Worm (Caenorhabditis elegans) whole organism, young adult: Measurements from ENCODE around the gene R10D12.8.
A peak's percentile ranks its signal among the peaks of the same experiment; 100 is the strongest.

Source experiments
- B0019.2 ChIP-seq: fragments of 200-800 bp; sonication (Bioruptor generic); conservative IDR thresholded peaks from 2 replicates; pipeline ENCODE4 v1.3.6; 2022; ENCODE audit warnings: missing genetic modification reagents, missing genetic modification characterization, missing compliant biosample characterization
- B0035.1 ChIP-seq: sonication (generic microtip); optimal IDR thresholded peaks from 2 replicates; lab custom pipeline; 2016; ENCODE audit warnings: missing genetic modification characterization, mild to moderate bottlenecking, missing compliant biosample characterization, missing genotype, missing genetic modification reagents
- B0336.3 ChIP-seq: fragments of 200-800 bp; sonication (Bioruptor generic); IDR thresholded peaks from 2 replicates; pipeline ENCODE4 v1.3.6; 2022; ENCODE audit warnings: missing genetic modification characterization, missing compliant biosample characterization
- F10E7.11 ChIP-seq: sonication (generic microtip); optimal IDR thresholded peaks from 2 replicates; lab custom pipeline; 2017; ENCODE audit warnings: mild to moderate bottlenecking, missing genetic modification characterization, moderate library complexity, missing compliant biosample characterization
- F22D6.2 ChIP-seq: sonication (generic microtip); optimal IDR thresholded peaks from 2 replicates; lab custom pipeline; 2016; ENCODE audit warnings: mild to moderate bottlenecking, missing genetic modification characterization, missing compliant biosample characterization
- F37B4.10 ChIP-seq: fragments of 200-800 bp; sonication (Bioruptor generic); IDR thresholded peaks from 2 replicates; pipeline ENCODE4 v1.3.6; 2022; ENCODE audit warnings: missing genetic modification characterization, missing compliant biosample characterization
- K12H6.12 ChIP-seq: fragments of 200-800 bp; sonication (Bioruptor generic); optimal IDR thresholded peaks from 2 replicates; lab custom pipeline; 2018; ENCODE audit warnings: mild to moderate bottlenecking, missing genetic modification characterization, missing compliant biosample characterization
- T26A5.8 ChIP-seq: sonication (generic microtip); optimal IDR thresholded peaks from 2 replicates; lab custom pipeline; 2016; ENCODE audit warnings: missing genetic modification characterization, missing compliant biosample characterization
- ZK185.1 ChIP-seq: sonication (generic microtip); optimal IDR thresholded peaks from 2 replicates; lab custom pipeline; 2016; ENCODE audit warnings: mild to moderate bottlenecking, missing genetic modification characterization, missing compliant biosample characterization; ENCODE audit not compliant: poor library complexity, severe bottlenecking
- ama-1 ChIP-seq, 3 experiments: fragments of 150-350 bp in 1 of 3; sonication (generic microtip) in 2 of 3; optimal IDR thresholded peaks; 2 replicates each; lab custom pipeline; 2014 to 2018; ENCODE audit warnings: missing biosample characterization in 2 of 3, missing genetic modification characterization in 2 of 3, missing genetic modification reagents in 2 of 3
- bed-2 ChIP-seq: fragments of 200-800 bp; sonication (Bioruptor generic); IDR thresholded peaks from 2 replicates; pipeline ENCODE4 v1.3.6; 2022; ENCODE audit warnings: missing genetic modification reagents, missing genetic modification characterization, missing compliant biosample characterization
- ceh-91 ChIP-seq: fragments of 200-800 bp; sonication (Bioruptor generic); IDR thresholded peaks from 2 replicates; pipeline ENCODE4 v1.3.6; 2022; ENCODE audit warnings: missing genetic modification reagents, missing genetic modification characterization, missing compliant biosample characterization
- egl-44 ChIP-seq: fragments of 200-800 bp; sonication (Bioruptor generic); IDR thresholded peaks from 2 replicates; pipeline ENCODE4 v1.3.6; 2022; ENCODE audit warnings: missing genetic modification reagents, missing genetic modification characterization, missing compliant biosample characterization
- ets-4 ChIP-seq: fragments of 200-800 bp; sonication (Bioruptor generic); optimal IDR thresholded peaks from 2 replicates; lab custom pipeline; 2018; ENCODE audit warnings: mild to moderate bottlenecking, missing genetic modification characterization, missing compliant biosample characterization
- gei-17 ChIP-seq: fragments of 200-800 bp; sonication (Bioruptor generic); optimal IDR thresholded peaks from 2 replicates; lab custom pipeline; 2018; ENCODE audit warnings: mild to moderate bottlenecking, missing genetic modification characterization, missing compliant biosample characterization
- hrde-1 ChIP-seq: sonication (generic microtip); optimal IDR thresholded peaks from 2 replicates; lab custom pipeline; 2016; ENCODE audit warnings: missing genetic modification characterization, mild to moderate bottlenecking, missing compliant biosample characterization, moderate library complexity, missing genotype, missing genetic modification reagents, borderline replicate concordance
- hsf-1 ChIP-seq: fragments of 200-800 bp; sonication (Bioruptor generic); IDR thresholded peaks from 2 replicates; pipeline ENCODE4 v1.3.6; 2022; ENCODE audit warnings: missing genetic modification reagents, missing genetic modification characterization, missing compliant biosample characterization
- lir-1 ChIP-seq: fragments of 200-800 bp; sonication (Bioruptor generic); conservative IDR thresholded peaks from 2 replicates; pipeline ENCODE4 v1.3.6; 2022; ENCODE audit warnings: missing genetic modification reagents, missing genetic modification characterization, missing compliant biosample characterization
- madf-3 ChIP-seq: fragments of 200-800 bp; sonication (Bioruptor generic); IDR thresholded peaks from 2 replicates; pipeline ENCODE4 v1.3.6; 2022; ENCODE audit warnings: missing genetic modification reagents, missing genetic modification characterization, missing compliant biosample characterization
- madf-8 ChIP-seq: fragments of 200-800 bp; sonication (Bioruptor generic); conservative IDR thresholded peaks from 2 replicates; pipeline ENCODE4 v1.3.6; 2022; ENCODE audit warnings: missing genetic modification reagents, missing genetic modification characterization, missing compliant biosample characterization
- mcd-1 ChIP-seq: fragments of 200-800 bp; sonication (Bioruptor generic); IDR thresholded peaks from 2 replicates; pipeline ENCODE4 v1.3.6; 2022; ENCODE audit warnings: missing genetic modification reagents, missing genetic modification characterization, missing compliant biosample characterization
- mel-28 ChIP-seq: sonication (generic microtip); optimal IDR thresholded peaks from 2 replicates; lab custom pipeline; 2016; ENCODE audit warnings: borderline replicate concordance, mild to moderate bottlenecking, missing genetic modification characterization, missing compliant biosample characterization
- rpc-1 ChIP-seq, 2 experiments: fragments of 150-350 bp in 1 of 2; sonication (generic microtip) in 1 of 2; optimal IDR thresholded peaks; 2 replicates each; lab custom pipeline; 2014 to 2018; ENCODE audit warnings: missing biosample characterization in 1 of 2, missing genetic modification characterization in 1 of 2, missing genetic modification reagents in 1 of 2, missing genotype in 1 of 2
- sptf-2 ChIP-seq: fragments of 200-800 bp; sonication (Bioruptor generic); optimal IDR thresholded peaks from 2 replicates; lab custom pipeline; 2018; ENCODE audit warnings: mild to moderate bottlenecking, missing genetic modification characterization, missing compliant biosample characterization
- tbx-9 ChIP-seq: sonication (generic microtip); optimal IDR thresholded peaks from 2 replicates; lab custom pipeline; 2016; ENCODE audit warnings: borderline replicate concordance, missing genetic modification characterization, inconsistent platforms, missing compliant biosample characterization
- unc-62 ChIP-seq: fragments of 150-350 bp; optimal IDR thresholded peaks from 2 replicates; lab custom pipeline; 2014; ENCODE audit warnings: missing biosample characterization, missing genetic modification reagents, missing genetic modification characterization
- zfh-2 ChIP-seq: fragments of 200-800 bp; sonication (Bioruptor generic); conservative IDR thresholded peaks from 2 replicates; pipeline ENCODE4 v1.3.6; 2022; ENCODE audit warnings: missing genetic modification reagents, missing genetic modification characterization, missing compliant biosample characterization
- ztf-28 ChIP-seq: fragments of 200-800 bp; sonication (Bioruptor generic); IDR thresholded peaks from 2 replicates; pipeline ENCODE4 v1.3.6; 2022; ENCODE audit warnings: missing genetic modification reagents, missing genetic modification characterization, missing compliant biosample characterization
- ztf-3 ChIP-seq: fragments of 200-800 bp; sonication (Bioruptor generic); optimal IDR thresholded peaks from 2 replicates; lab custom pipeline; 2018; ENCODE audit warnings: mild to moderate bottlenecking, missing genetic modification characterization, missing compliant biosample characterization

R10D12.8 gene

ce11 chrV:13961927-13962419 is 8.9 kb upstream of the R10D12.8 start, which contains the start of the genes algn-13 and R10D12.13 (continued):
- TF ChIP-seq hsf-1 (GFP tag; lab: Robert Waterston, UW) = peak; percentile 49; the same call in 1 of the 2 replicates
- TF ChIP-seq mcd-1 = peak; percentile 75

- TF ChIP-seq rpc-1 (optimal IDR thresholded peaks at IDR 0.05; lab: Kevin White, UChicago) (no peak), rpc-1 (tag; optimal IDR thresholded peaks at IDR 0.05; lab: Kevin White, UChicago) (no peak), egl-44 (GFP tag; lab: Robert Waterston, UW) (0 out of 2 replicates have a peak, but pooled peaks have one; percentile 14), ztf-28 (no peak)
Measured at ce11 chrV:13960916-13961315, 7.8 kb upstream of the R10D12.8 start, which contains the start of gene srh-24. TSS of gene srh-24 (minus strand) at chrV:13961016.

ce11 chrV:13958247-13958646 is 5.2 kb upstream of the R10D12.8 start, which contains the start of gene R10D12.10:
TSS of gene R10D12.10 (minus strand) at chrV:13958347.
- no peak for TF ChIP-seq ets-4
- no peak for TF ChIP-seq lir-1 (GFP tag; lab: Robert Waterston, UW)
- TF ChIP-seq ztf-3 = no peak
- no peak for TF ChIP-seq ceh-91 (GFP tag; lab: Robert Waterston, UW)

- TF ChIP-seq B0035.1 (tag; lab: Kevin White, UChicago) (no peak), zfh-2 (GFP tag; lab: Robert Waterston, UW) (no peak), hrde-1 (tag; lab: Kevin White, UChicago) (no peak), B0019.2 (GFP tag; lab: Robert Waterston, UW) (no peak), sptf-2 (GFP tag; lab: Kevin White, UChicago) (no peak)
Measured at ce11 chrV:13957691-13958090, 4.6 kb upstream of the R10D12.8 start.

- peak; percentile 63 for TF ChIP-seq unc-62 (GFP tag; lab: Kevin White, UChicago)
- TF ChIP-seq F10E7.11 (tag; lab: Kevin White, UChicago) = no peak
Measured at ce11 chrV:13955370-13956089, 2.4 kb upstream of the R10D12.8 start.

- no peak for TF ChIP-seq madf-8 (GFP tag; lab: Robert Waterston, UW)
- TF ChIP-seq F22D6.2 (tag; lab: Kevin White, UChicago) = no peak
- no peak for TF ChIP-seq tbx-9 (tag; lab: Kevin White, UChicago)
- no peak for TF ChIP-seq ama-1 (optimal IDR thresholded peaks at IDR 0.05; lab: Kevin White, UChicago)
- TF ChIP-seq ama-1 (GFP tag; optimal IDR thresholded peaks at IDR 0.05; lab: Kevin White, UChicago) = no peak
- no peak for TF ChIP-seq B0336.3 (GFP tag; lab: Robert Waterston, UW)
- TF ChIP-seq gei-17 (GFP tag; lab: Kevin White, UChicago) = no peak
- TF ChIP-seq K12H6.12 = no peak
- no peak for TF ChIP-seq F37B4.10 (GFP tag; lab: Robert Waterston, UW)
- no peak for TF ChIP-seq madf-3 (GFP tag; lab: Robert Waterston, UW)
- no peak for TF ChIP-seq T26A5.8 (tag; lab: Kevin White, UChicago)
- no peak for TF ChIP-seq bed-2 (GFP tag; lab: Robert Waterston, UW)
- no peak for TF ChIP-seq sptf-2 (GFP tag; lab: Kevin White, UChicago)
- no peak for TF ChIP-seq mel-28 (tag; lab: Kevin White, UChicago)
- TF ChIP-seq ZK185.1 (tag; lab: Kevin White, UChicago) = no peak
Measured at ce11 chrV:13954056-13954455, 965 bp upstream of the R10D12.8 start, which contains the start of gene swt-6. TSS of gene swt-6 (plus strand) at chrV:13954356.
